Worm (Caenorhabditis elegans) whole organism, mixed stage, embryonic: ENCODE data around the gene ZK757.1.

Experiments used
- M03D4.4 ChIP-seq: sonication (generic microtip); optimal IDR thresholded peaks from 2 replicates; lab custom pipeline; 2017; ENCODE audit warnings: mild to moderate bottlenecking, missing genetic modification characterization, missing compliant biosample characterization
- bed-3 ChIP-seq: fragments of 200-800 bp; sonication (Bioruptor generic); optimal IDR thresholded peaks from 3 replicates; lab custom pipeline; 2018; ENCODE audit warnings: mild to moderate bottlenecking, missing genetic modification characterization, moderate library complexity, missing compliant biosample characterization
- blmp-1 ChIP-seq: fragments of 150-350 bp; optimal IDR thresholded peaks from 2 replicates; lab custom pipeline; 2014; ENCODE audit warnings: missing biosample characterization, missing genetic modification characterization
- ceh-39 ChIP-seq: fragments of 150-350 bp; optimal IDR thresholded peaks from 2 replicates; lab custom pipeline; 2014; ENCODE audit warnings: missing biosample characterization, missing genetic modification characterization
- ceh-43 ChIP-seq: fragments of 200-800 bp; sonication (Bioruptor generic); optimal IDR thresholded peaks from 2 replicates; lab custom pipeline; 2018; ENCODE audit warnings: mild to moderate bottlenecking, missing genetic modification characterization, moderate library complexity, missing compliant biosample characterization
- ceh-83 ChIP-seq: fragments of 200-800 bp; sonication (Bioruptor generic); optimal IDR thresholded peaks from 2 replicates; lab custom pipeline; 2018; ENCODE audit warnings: mild to moderate bottlenecking, missing genetic modification characterization, missing compliant biosample characterization
- ces-1 ChIP-seq: fragments of 150-350 bp; optimal IDR thresholded peaks from 2 replicates; lab custom pipeline; 2014; ENCODE audit warnings: missing biosample characterization, missing genetic modification reagents, missing genetic modification characterization
- cnd-1 ChIP-seq: fragments of 200-800 bp; sonication (Bioruptor generic); optimal IDR thresholded peaks from 2 replicates; lab custom pipeline; 2018; ENCODE audit warnings: mild to moderate bottlenecking, missing genetic modification characterization, missing compliant biosample characterization
- drap-1 ChIP-seq: fragments of 200-800 bp; sonication (Bioruptor generic); optimal IDR thresholded peaks from 3 replicates; lab custom pipeline; 2018; ENCODE audit warnings: mild to moderate bottlenecking, missing genetic modification characterization, missing compliant biosample characterization
- elt-1 ChIP-seq: sonication (generic microtip); optimal IDR thresholded peaks from 2 replicates; lab custom pipeline; 2017; ENCODE audit warnings: missing genetic modification characterization, mild to moderate bottlenecking, missing compliant biosample characterization, antibody characterized with exemption, moderate library complexity, borderline replicate concordance; ENCODE audit not compliant: insufficient read depth
- flh-1 ChIP-seq: fragments of 200-800 bp; sonication (Bioruptor generic); optimal IDR thresholded peaks from 2 replicates; lab custom pipeline; 2018; ENCODE audit warnings: mild to moderate bottlenecking, missing genetic modification characterization, moderate library complexity, missing compliant biosample characterization
- ham-2 ChIP-seq: fragments of 200-800 bp; sonication (Bioruptor generic); optimal IDR thresholded peaks from 2 replicates; lab custom pipeline; 2018; ENCODE audit warnings: mild to moderate bottlenecking, missing genetic modification characterization, missing compliant biosample characterization
- hlh-1 ChIP-seq: fragments of 150-350 bp; optimal IDR thresholded peaks from 2 replicates; lab custom pipeline; 2014; ENCODE audit warnings: missing biosample characterization, missing genetic modification reagents, missing genetic modification characterization
- lin-13 ChIP-seq: fragments of 150-350 bp; optimal IDR thresholded peaks from 2 replicates; lab custom pipeline; 2014; ENCODE audit warnings: missing biosample characterization, missing genetic modification characterization
- lin-32 ChIP-seq: fragments of 200-800 bp; sonication (Bioruptor generic); optimal IDR thresholded peaks from 2 replicates; lab custom pipeline; 2018; ENCODE audit warnings: mild to moderate bottlenecking, missing genetic modification characterization, missing compliant biosample characterization
- lsy-2 ChIP-seq: fragments of 150-350 bp; optimal IDR thresholded peaks from 2 replicates; lab custom pipeline; 2014; ENCODE audit warnings: missing biosample characterization, missing genetic modification characterization
- mab-5 ChIP-seq: fragments of 150-350 bp; optimal IDR thresholded peaks from 2 replicates; lab custom pipeline; 2014; ENCODE audit warnings: missing biosample characterization, missing genetic modification characterization
- mep-1 ChIP-seq: fragments of 150-350 bp; optimal IDR thresholded peaks from 2 replicates; lab custom pipeline; 2017; ENCODE audit warnings: missing biosample characterization, missing genetic modification reagents, missing genetic modification characterization, inconsistent platforms
- mls-2 ChIP-seq: sonication (generic microtip); optimal IDR thresholded peaks from 2 replicates; lab custom pipeline; 2016; ENCODE audit warnings: mild to moderate bottlenecking, missing genetic modification characterization, moderate library complexity, missing compliant biosample characterization
- nhr-12 ChIP-seq: fragments of 150-350 bp; optimal IDR thresholded peaks from 2 replicates; lab custom pipeline; 2014; ENCODE audit warnings: missing biosample characterization, missing genetic modification characterization
- nhr-2 ChIP-seq: fragments of 150-350 bp; optimal IDR thresholded peaks from 2 replicates; lab custom pipeline; 2014; ENCODE audit warnings: missing biosample characterization, missing genetic modification characterization
- nhr-237 ChIP-seq: fragments of 150-350 bp; optimal IDR thresholded peaks from 2 replicates; lab custom pipeline; 2014; ENCODE audit warnings: missing biosample characterization, missing genetic modification characterization
- nhr-28 ChIP-seq: fragments of 150-350 bp; optimal IDR thresholded peaks from 2 replicates; lab custom pipeline; 2014; ENCODE audit warnings: missing biosample characterization, missing genetic modification characterization
- nhr-76 ChIP-seq: sonication (generic microtip); optimal IDR thresholded peaks from 2 replicates; lab custom pipeline; 2017; ENCODE audit warnings: missing biosample characterization, missing genetic modification characterization
- pha-4 ChIP-seq: fragments of 150-350 bp; optimal IDR thresholded peaks from 2 replicates; lab custom pipeline; 2018; ENCODE audit warnings: missing biosample characterization, missing genetic modification reagents, missing genetic modification characterization
- sem-2 ChIP-seq: fragments of 200-800 bp; sonication (Bioruptor generic); optimal IDR thresholded peaks from 2 replicates; lab custom pipeline; 2018; ENCODE audit warnings: mild to moderate bottlenecking, missing genetic modification characterization, missing compliant biosample characterization
- snpc-4 ChIP-seq: fragments of 150-350 bp; optimal IDR thresholded peaks from 2 replicates; lab custom pipeline; 2014; ENCODE audit warnings: missing biosample characterization, missing genetic modification characterization
- sptf-1 ChIP-seq: sonication (generic microtip); optimal IDR thresholded peaks from 2 replicates; lab custom pipeline; 2017; ENCODE audit warnings: mild to moderate bottlenecking, missing genetic modification characterization, moderate library complexity, missing compliant biosample characterization
- tbx-8 ChIP-seq: fragments of 200-800 bp; sonication (Bioruptor generic); optimal IDR thresholded peaks from 2 replicates; lab custom pipeline; 2018; ENCODE audit warnings: mild to moderate bottlenecking, missing genetic modification characterization, moderate library complexity, missing compliant biosample characterization
- unc-120 ChIP-seq: sonication (generic microtip); optimal IDR thresholded peaks from 2 replicates; lab custom pipeline; 2017; ENCODE audit warnings: missing genetic modification characterization, missing compliant biosample characterization; ENCODE audit not compliant: poor library complexity, severe bottlenecking
- unc-39 ChIP-seq: fragments of 150-350 bp; optimal IDR thresholded peaks from 2 replicates; lab custom pipeline; 2014; ENCODE audit warnings: missing biosample characterization, missing genetic modification characterization
- unc-62 ChIP-seq: fragments of 150-350 bp; optimal IDR thresholded peaks from 2 replicates; lab custom pipeline; 2014; ENCODE audit warnings: missing biosample characterization, missing genetic modification reagents, missing genetic modification characterization
- zip-8 ChIP-seq: fragments of 150-350 bp; optimal IDR thresholded peaks from 2 replicates; lab custom pipeline; 2014; ENCODE audit warnings: missing biosample characterization, missing genetic modification characterization
- ztf-11 ChIP-seq: fragments of 150-350 bp; optimal IDR thresholded peaks from 2 replicates; lab custom pipeline; 2014; ENCODE audit warnings: missing biosample characterization, missing genetic modification characterization

Gene ZK757.1

ce11 chrIII:9861470-9862342 is 9.2 kb downstream of the ZK757.1 start:
- TF ChIP-seq ceh-43 (GFP tag; lab: Kevin White, UChicago) (peak; percentile 85), blmp-1 (tag; lab: Kevin White, UChicago) (no peak), M03D4.4 (peak; percentile 83), unc-62 (GFP tag; lab: Kevin White, UChicago) (peak; percentile 32), zip-8 (tag; lab: Kevin White, UChicago) (no peak), ham-2 (GFP tag; lab: Kevin White, UChicago) (peak; percentile 56), elt-1 (tag; lab: Kevin White, UChicago) (no peak), hlh-1 (tag; lab: Kevin White, UChicago) (peak; percentile 26), pha-4 (tag; lab: Kevin White, UChicago) (peak; percentile 36), nhr-12 (no peak), mep-1 (tag; lab: Kevin White, UChicago) (peak; percentile 53), sptf-1 (tag; lab: Kevin White, UChicago) (peak; percentile 90), drap-1 (GFP tag; lab: Kevin White, UChicago) (peak; percentile 93), nhr-2 (no peak), unc-120 (peak; percentile 82), mls-2 (tag; lab: Kevin White, UChicago) (peak; percentile 94), unc-39 (tag; lab: Kevin White, UChicago) (no peak), sem-2 (GFP tag; lab: Kevin White, UChicago) (peak; percentile 71), flh-1 (GFP tag; lab: Kevin White, UChicago) (peak; percentile 65), lin-32 (peak; percentile 89), ceh-39 (no peak), ztf-11 (tag; lab: Kevin White, UChicago) (no peak), ceh-83 (GFP tag; lab: Kevin White, UChicago) (peak; percentile 84), cnd-1 (tag; lab: Kevin White, UChicago) (peak; percentile 89), nhr-28 (peak; percentile 28), tbx-8 (GFP tag; lab: Kevin White, UChicago) (peak; percentile 63), lin-13 (tag; lab: Kevin White, UChicago) (peak; percentile 23), ces-1 (peak; percentile 45), nhr-237 (no peak), bed-3 (GFP tag; lab: Kevin White, UChicago) (peak; percentile 80), lsy-2 (tag; lab: Kevin White, UChicago) (no peak), nhr-76 (tag; lab: Kevin White, UChicago) (no peak), mab-5 (tag; lab: Kevin White, UChicago) (no peak)

DNA sequence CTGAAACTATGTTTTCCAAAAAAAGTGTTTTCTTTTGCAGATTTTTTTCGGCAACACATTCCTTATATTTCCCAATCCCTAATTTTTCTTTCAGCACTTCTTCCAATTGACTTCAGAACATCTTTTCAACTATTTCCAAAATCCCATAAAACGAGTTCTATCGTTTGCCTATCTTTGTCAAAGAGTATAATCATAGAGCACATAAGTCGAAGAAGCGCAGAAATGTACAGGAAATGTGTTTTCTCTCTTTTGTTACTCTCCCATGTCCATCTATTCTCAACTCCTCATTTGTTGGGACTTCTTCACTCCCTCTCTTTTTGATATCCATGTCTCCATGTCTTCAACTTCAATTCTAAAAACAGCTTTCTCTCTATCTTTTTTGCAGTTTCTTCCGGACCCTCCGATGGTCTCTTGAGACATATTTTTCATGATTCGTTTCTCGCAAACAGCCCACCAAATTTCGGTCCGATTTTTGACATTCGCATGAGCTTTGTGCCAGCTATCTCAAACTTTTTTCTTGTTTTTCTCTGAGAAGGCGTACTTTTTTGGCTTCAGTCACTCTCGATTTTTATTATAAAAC is 10.6 kb downstream of the ZK757.1 start, which contains the start of gene twk-48:
TSS of gene twk-48 (plus strand) at position 530 of the 580 bp plus-strand sequence.
- TF ChIP-seq nhr-2 (no peak), ces-1 (peak; percentile 62)

ce11 chrIII:9859133-9859775 is 11.7 kb downstream of the ZK757.1 start, which contains the start of gene gpdh-2:
TSS of gene gpdh-2 (minus strand) at chrIII:9859183.
- TF ChIP-seq snpc-4 (tag; lab: Kevin White, UChicago) (no peak), unc-120 (peak; percentile 53), hlh-1 (tag; lab: Kevin White, UChicago) (peak; percentile 48), ceh-39 (no peak), mep-1 (tag; lab: Kevin White, UChicago) (no peak), nhr-237 (no peak), flh-1 (GFP tag; lab: Kevin White, UChicago) (no peak), lin-32 (no peak)
- TF ChIP-seq, all 35 proteins: peak for 2
